Worm (Caenorhabditis elegans) whole organism, L1 larva: ENCODE data around the gene K02E11.5.
"Not testable (repeated sequence)": the region's sequence is repeated elsewhere in the genome, so short reads cannot be mapped to it uniquely, and the experiment has no call there.

Source experiments
- F16B12.6 ChIP-seq: fragments of 150-350 bp; optimal IDR thresholded peaks from 2 replicates; lab custom pipeline; 2014; ENCODE audit warnings: missing biosample characterization, missing genetic modification characterization
- aha-1 ChIP-seq: fragments of 150-350 bp; optimal IDR thresholded peaks from 2 replicates; lab custom pipeline; 2014; ENCODE audit warnings: missing biosample characterization, missing genetic modification characterization
- alr-1 ChIP-seq: fragments of 200-800 bp; sonication (Bioruptor generic); optimal IDR thresholded peaks from 2 replicates; lab custom pipeline; 2018; ENCODE audit warnings: borderline replicate concordance, mild to moderate bottlenecking, missing genetic modification characterization, missing compliant biosample characterization
- blmp-1 ChIP-seq: fragments of 150-350 bp; optimal IDR thresholded peaks from 2 replicates; lab custom pipeline; 2014; ENCODE audit warnings: missing biosample characterization, missing genetic modification characterization
- ceh-8 ChIP-seq: fragments of 200-800 bp; sonication (Bioruptor generic); optimal IDR thresholded peaks from 2 replicates; lab custom pipeline; 2018; ENCODE audit warnings: mild to moderate bottlenecking, missing genetic modification characterization, moderate library complexity, missing compliant biosample characterization
- ceh-90 ChIP-seq: sonication (generic microtip); optimal IDR thresholded peaks from 2 replicates; lab custom pipeline; 2016; ENCODE audit warnings: missing genetic modification characterization, missing compliant biosample characterization
- efl-1 ChIP-seq, 4 experiments: fragments of 150-350 bp; optimal IDR thresholded peaks in 3 of 4; peaks in 1 of 4; 1 replicate in 1 of 4; 2 replicates in 3 of 4; lab custom pipeline; 2014; ENCODE audit warnings: missing biosample characterization in 2 of 4, missing genetic modification characterization in 2 of 4, missing genetic modification reagents in 2 of 4
- egl-13 ChIP-seq: sonication (generic microtip); optimal IDR thresholded peaks from 2 replicates; lab custom pipeline; 2016; ENCODE audit warnings: missing genotype, missing genetic modification reagents, missing genetic modification characterization, missing compliant biosample characterization
- egl-27 ChIP-seq, 2 experiments: fragments of 150-350 bp in 1 of 2; sonication (generic microtip); optimal IDR thresholded peaks; 3 replicates each; lab custom pipeline; 2017 to 2018; ENCODE audit warnings: missing biosample characterization in 2 of 2, missing genetic modification characterization in 2 of 2, missing genetic modification reagents in 2 of 2
- elt-2 ChIP-seq: sonication (generic microtip); optimal IDR thresholded peaks from 2 replicates; lab custom pipeline; 2016; ENCODE audit warnings: missing genetic modification characterization, mild to moderate bottlenecking, inconsistent platforms, missing compliant biosample characterization, missing genetic modification reagents
- elt-3 ChIP-seq, 6 experiments: fragments of 150-350 bp in 1 of 6; sonication (generic microtip); optimal IDR thresholded peaks; 2 replicates each; lab custom pipeline; 2017 to 2018; ENCODE audit warnings: missing biosample characterization in 6 of 6, missing genetic modification characterization in 6 of 6, inconsistent platforms in 1 of 6
- grh-1 ChIP-seq: fragments of 200-800 bp; sonication (Bioruptor generic); IDR thresholded peaks from 2 replicates; pipeline ENCODE4 v1.3.6; 2022; ENCODE audit warnings: missing genetic modification reagents, missing genetic modification characterization, missing compliant biosample characterization
- hlh-4 ChIP-seq: sonication (generic microtip); optimal IDR thresholded peaks from 2 replicates; lab custom pipeline; 2016; ENCODE audit warnings: mild to moderate bottlenecking, missing genetic modification characterization, missing compliant biosample characterization
- irx-1 ChIP-seq: sonication (generic microtip); optimal IDR thresholded peaks from 2 replicates; lab custom pipeline; 2016; ENCODE audit warnings: missing genetic modification characterization, missing compliant biosample characterization
- isw-1 ChIP-seq: fragments of 200-800 bp; sonication (Bioruptor generic); IDR thresholded peaks from 2 replicates; pipeline ENCODE4 v1.3.6; 2022; ENCODE audit warnings: missing genetic modification characterization, missing compliant biosample characterization
- jun-1 ChIP-seq: fragments of 150-350 bp; optimal IDR thresholded peaks from 2 replicates; lab custom pipeline; 2014; ENCODE audit warnings: missing biosample characterization, missing genetic modification reagents, missing genetic modification characterization
- lin-13 ChIP-seq: fragments of 150-350 bp; optimal IDR thresholded peaks from 2 replicates; lab custom pipeline; 2014; ENCODE audit warnings: missing biosample characterization, missing genetic modification reagents, missing genetic modification characterization
- lin-14 ChIP-seq: fragments of 200-800 bp; sonication (Bioruptor generic); optimal IDR thresholded peaks from 2 replicates; lab custom pipeline; 2018; ENCODE audit warnings: mild to moderate bottlenecking, missing genetic modification characterization, moderate library complexity, missing compliant biosample characterization
- lin-35 ChIP-seq, 2 experiments: fragments of 150-350 bp; optimal IDR thresholded peaks; 2 replicates each; lab custom pipeline; 2014; ENCODE audit warnings: missing biosample characterization in 2 of 2, missing genetic modification characterization in 2 of 2, missing genetic modification reagents in 2 of 2
- lsy-2 ChIP-seq, 2 experiments: fragments of 150-350 bp; optimal IDR thresholded peaks; 2 replicates each; lab custom pipeline; 2014; ENCODE audit warnings: missing biosample characterization in 2 of 2, missing genetic modification characterization in 2 of 2
- mdl-1 ChIP-seq, 2 experiments: fragments of 150-350 bp; optimal IDR thresholded peaks; 2 replicates each; lab custom pipeline; 2014 to 2017; ENCODE audit warnings: missing biosample characterization in 2 of 2, missing genetic modification characterization in 2 of 2, inconsistent platforms in 1 of 2
- nhr-11 ChIP-seq: fragments of 150-350 bp; optimal IDR thresholded peaks from 2 replicates; lab custom pipeline; 2014; ENCODE audit warnings: missing biosample characterization, missing genetic modification characterization
- nhr-12 ChIP-seq: sonication (generic microtip); optimal IDR thresholded peaks from 2 replicates; lab custom pipeline; 2017; ENCODE audit warnings: missing biosample characterization, missing genetic modification characterization
- nhr-19 ChIP-seq: fragments of 200-800 bp; sonication (Bioruptor generic); conservative IDR thresholded peaks from 2 replicates; pipeline ENCODE4 v1.3.6; 2022; ENCODE audit warnings: missing genetic modification characterization, missing compliant biosample characterization
- nhr-20 ChIP-seq: sonication (generic microtip); optimal IDR thresholded peaks from 2 replicates; lab custom pipeline; 2016; ENCODE audit warnings: mild to moderate bottlenecking, missing genetic modification characterization, missing compliant biosample characterization
- nhr-47 ChIP-seq: sonication (generic microtip); optimal IDR thresholded peaks from 2 replicates; lab custom pipeline; 2016; ENCODE audit warnings: mild to moderate bottlenecking, missing genetic modification characterization, moderate library complexity, missing compliant biosample characterization
- nhr-71 ChIP-seq: sonication (generic microtip); optimal IDR thresholded peaks from 2 replicates; lab custom pipeline; 2016; ENCODE audit warnings: mild to moderate bottlenecking, missing genetic modification characterization, moderate library complexity, missing compliant biosample characterization
- nhr-76 ChIP-seq: sonication (generic microtip); optimal IDR thresholded peaks from 2 replicates; lab custom pipeline; 2017; ENCODE audit warnings: missing biosample characterization, missing genetic modification characterization
- nhr-84 ChIP-seq: sonication (generic microtip); optimal IDR thresholded peaks from 2 replicates; lab custom pipeline; 2017; ENCODE audit warnings: missing biosample characterization, missing genetic modification characterization
- nhr-85 ChIP-seq: sonication (generic microtip); peaks from one replicate; lab custom pipeline; 2016; ENCODE audit warnings: missing genetic modification characterization, inconsistent platforms, missing compliant biosample characterization
- nhr-90 ChIP-seq: sonication (generic microtip); optimal IDR thresholded peaks from 2 replicates; lab custom pipeline; 2016; ENCODE audit warnings: mild to moderate bottlenecking, missing genetic modification characterization, missing compliant biosample characterization; ENCODE audit not compliant: poor library complexity
- pax-3 ChIP-seq: fragments of 200-800 bp; sonication (Bioruptor generic); optimal IDR thresholded peaks from 2 replicates; lab custom pipeline; 2018; ENCODE audit warnings: mild to moderate bottlenecking, missing genetic modification characterization, moderate library complexity, missing compliant biosample characterization
- rnt-1 ChIP-seq: sonication (generic microtip); optimal IDR thresholded peaks from 2 replicates; lab custom pipeline; 2016; ENCODE audit warnings: mild to moderate bottlenecking, missing genetic modification characterization, moderate library complexity, missing compliant biosample characterization
- snpc-4 ChIP-seq: fragments of 150-350 bp; optimal IDR thresholded peaks from 2 replicates; lab custom pipeline; 2014; ENCODE audit warnings: missing biosample characterization, missing genetic modification characterization
- snu-23 ChIP-seq: sonication (generic microtip); optimal IDR thresholded peaks from 2 replicates; lab custom pipeline; 2016; ENCODE audit warnings: missing genetic modification characterization, missing compliant biosample characterization
- sptf-1 ChIP-seq: fragments of 150-350 bp; optimal IDR thresholded peaks from 2 replicates; lab custom pipeline; 2014; ENCODE audit warnings: missing biosample characterization, missing genetic modification characterization
- sup-37 ChIP-seq: fragments of 200-800 bp; sonication (Bioruptor generic); optimal IDR thresholded peaks from 2 replicates; lab custom pipeline; 2018; ENCODE audit warnings: mild to moderate bottlenecking, missing genetic modification characterization, missing compliant biosample characterization
- swsn-7 ChIP-seq: sonication (generic microtip); optimal IDR thresholded peaks from 2 replicates; lab custom pipeline; 2016; ENCODE audit warnings: missing genetic modification characterization, missing compliant biosample characterization
- tbx-2 ChIP-seq: sonication (generic microtip); optimal IDR thresholded peaks from 2 replicates; lab custom pipeline; 2016; ENCODE audit warnings: missing genetic modification characterization, missing compliant biosample characterization
- unc-30 ChIP-seq: sonication (generic microtip); optimal IDR thresholded peaks from 2 replicates; lab custom pipeline; 2017; ENCODE audit warnings: missing biosample characterization, missing genetic modification characterization
- zag-1 ChIP-seq: fragments of 150-350 bp; optimal IDR thresholded peaks from 2 replicates; lab custom pipeline; 2014; ENCODE audit warnings: missing biosample characterization, missing genetic modification characterization
- zip-4 ChIP-seq: fragments of 200-800 bp; sonication (Bioruptor generic); optimal IDR thresholded peaks from 2 replicates; lab custom pipeline; 2018; ENCODE audit warnings: mild to moderate bottlenecking, missing genetic modification characterization, moderate library complexity, missing compliant biosample characterization

K02E11.5 gene

ce11 chrV:14252025-14252424 is at the start of gene K02E11.5:
Gene K02E11.5, plus strand, starts transcription at chrV:14252325.
- TF ChIP-seq nhr-84 (tag; lab: Kevin White, UChicago) (no peak), nhr-11 (no peak), snpc-4 (no peak), lin-35 (GFP tag; optimal IDR thresholded peaks at IDR 0.05; lab: Kevin White, UChicago) (no peak), nhr-12 (tag; lab: Kevin White, UChicago) (no peak), grh-1 (GFP tag; lab: Robert Waterston, UW) (no peak), alr-1 (no peak), irx-1 (tag; lab: Kevin White, UChicago) (no peak), zip-4 (GFP tag; lab: Kevin White, UChicago) (no peak), pax-3 (tag; lab: Kevin White, UChicago) (no peak), rnt-1 (tag; lab: Kevin White, UChicago) (no peak), aha-1 (tag; lab: Kevin White, UChicago) (no peak), tbx-2 (tag; lab: Kevin White, UChicago) (no peak)

DNA sequence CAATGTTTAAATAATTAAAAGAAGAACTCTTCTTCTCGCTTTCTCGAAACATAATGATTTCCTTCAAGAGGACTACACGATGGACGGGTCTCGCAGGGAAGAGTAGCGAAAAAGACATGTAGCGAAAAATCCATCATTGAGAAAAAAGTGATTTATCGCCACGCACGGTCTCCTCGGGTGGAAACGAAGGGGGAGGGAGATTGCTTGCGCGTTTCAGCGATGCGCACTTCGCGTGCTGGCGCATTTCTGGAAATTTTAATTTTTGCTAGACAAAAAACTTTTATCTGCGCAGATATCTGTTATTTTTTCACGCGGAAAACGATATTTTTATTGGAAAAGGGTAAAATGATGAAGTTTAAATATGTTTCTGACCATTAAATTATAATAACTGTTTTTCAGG is 48.3 kb upstream of the K02E11.5 start:
- peak; percentile 59 for TF ChIP-seq grh-1 (GFP tag; lab: Robert Waterston, UW)
- TF ChIP-seq nhr-19 = peak; percentile 68

DNA sequence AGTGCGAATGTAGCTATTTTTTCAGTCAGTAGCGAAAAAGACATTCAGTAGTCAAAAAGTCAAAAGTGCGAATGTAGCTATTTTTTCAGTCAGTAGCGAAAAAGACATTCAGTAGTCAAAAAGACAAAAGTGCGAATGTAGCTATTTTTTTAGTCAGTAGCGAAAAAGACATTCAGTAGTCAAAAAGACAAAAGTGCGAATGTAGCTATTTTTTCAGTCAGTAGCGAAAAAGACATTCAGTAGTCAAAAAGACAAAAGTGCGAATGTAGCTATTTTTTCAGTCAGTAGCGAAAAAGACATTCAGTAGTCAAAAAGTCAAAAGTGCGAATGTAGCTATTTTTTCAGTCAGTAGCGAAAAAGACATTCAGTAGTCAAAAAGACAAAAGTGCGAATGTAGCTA is 46.9 kb upstream of the K02E11.5 start, which contains the start of gene T16A9.3:
T16A9.3 (plus strand) TSS at position 301 of the 400 bp plus-strand sequence.
- TF ChIP-seq efl-1 (optimal IDR thresholded peaks at IDR 0.05; lab: Kevin White, UChicago); efl-1 (GFP tag; optimal IDR thresholded peaks at IDR 0.05 in 1 of 2; lab: Kevin White, UChicago); alr-1; nhr-84 (tag; lab: Kevin White, UChicago): not testable (repeated sequence)
- TF ChIP-seq, all 84 proteins: peak for 0; not testable (repeated sequence) for 84

- TF ChIP-seq sptf-1 (tag; lab: Kevin White, UChicago) = no peak
- no peak for TF ChIP-seq zag-1 (tag; lab: Kevin White, UChicago)
- TF ChIP-seq nhr-19 = no peak
- TF ChIP-seq elt-2 (tag; lab: Kevin White, UChicago) = no peak
- TF ChIP-seq lin-13 (GFP tag; lab: Kevin White, UChicago) = no peak
- no peak for TF ChIP-seq pax-3 (tag; lab: Kevin White, UChicago)
- TF ChIP-seq lsy-2 (tag; optimal IDR thresholded peaks at IDR 0.05; lab: Kevin White, UChicago) = no peak
- no peak for TF ChIP-seq blmp-1 (tag; lab: Kevin White, UChicago)
- TF ChIP-seq hlh-4 (tag; lab: Kevin White, UChicago) = peak; percentile 38
- no peak for TF ChIP-seq ceh-8
- peak; percentile 30 for TF ChIP-seq nhr-47 (tag; lab: Kevin White, UChicago)
- no peak for TF ChIP-seq egl-27 (tag; optimal IDR thresholded peaks at IDR 0.05; lab: Kevin White, UChicago)
- no peak for TF ChIP-seq sup-37 (GFP tag; lab: Kevin White, UChicago)
- TF ChIP-seq nhr-71 (tag; lab: Kevin White, UChicago) = peak; percentile 24
- no peak for TF ChIP-seq jun-1
- TF ChIP-seq ceh-90 (tag; lab: Kevin White, UChicago) = no peak
Measured at ce11 chrV:14210743-14211142, 41.4 kb upstream of the K02E11.5 start, which contains the start of gene str-230. Gene str-230, minus strand, starts transcription at chrV:14210843.

ce11 chrV:14212813-14213212 is 39.3 kb upstream of the K02E11.5 start:
- peak in 1 of 2 experiments; percentile 13 for TF ChIP-seq lsy-2 (tag; optimal IDR thresholded peaks at IDR 0.05; lab: Kevin White, UChicago)
- peak in 1 of 2 experiments; percentile 54 for TF ChIP-seq mdl-1 (tag; optimal IDR thresholded peaks at IDR 0.05; lab: Kevin White, UChicago)
- TF ChIP-seq pax-3 (tag; lab: Kevin White, UChicago) = no peak
- peak; percentile 70 for TF ChIP-seq nhr-85
- no peak for TF ChIP-seq egl-13 (tag; lab: Kevin White, UChicago)
- TF ChIP-seq nhr-90 (tag; lab: Kevin White, UChicago) = peak; percentile 22
- peak; percentile 57 for TF ChIP-seq nhr-20 (tag; lab: Kevin White, UChicago)
- TF ChIP-seq blmp-1 (tag; lab: Kevin White, UChicago) = peak; percentile 90
- TF ChIP-seq nhr-76 (tag; lab: Kevin White, UChicago) = no peak
- peak; percentile 29 for TF ChIP-seq snu-23 (GFP tag; lab: Kevin White, UChicago)
- no peak for TF ChIP-seq swsn-7 (tag; lab: Kevin White, UChicago)
- TF ChIP-seq nhr-71 (tag; lab: Kevin White, UChicago) = no peak
- peak; percentile 68 for TF ChIP-seq lin-14 (GFP tag; lab: Kevin White, UChicago)
- TF ChIP-seq F16B12.6 (tag; lab: Kevin White, UChicago) = no peak
- TF ChIP-seq efl-1 (optimal IDR thresholded peaks at IDR 0.05; lab: Kevin White, UChicago) = no peak
- TF ChIP-seq efl-1 (GFP tag; optimal IDR thresholded peaks at IDR 0.05 in 1 of 2; lab: Kevin White, UChicago) = peak in 1 of 2 experiments; percentile 84
- TF ChIP-seq elt-2 (tag; lab: Kevin White, UChicago) = peak; percentile 78
- TF ChIP-seq lin-35 (GFP tag; optimal IDR thresholded peaks at IDR 0.05; lab: Kevin White, UChicago) = peak in 1 of 2 experiments; percentile 52
- TF ChIP-seq unc-30 = no peak
- TF ChIP-seq isw-1 (GFP tag; lab: Robert Waterston, UW) = no peak
- TF ChIP-seq elt-3 (tag; optimal IDR thresholded peaks at IDR 0.05; lab: Kevin White, UChicago) = peak in 2 of 6 experiments; percentile 29 to 94
- 0 out of 2 replicates have a peak, but pooled peaks have one; percentile 20 for TF ChIP-seq nhr-19
- TF ChIP-seq, all 84 proteins: peak for 13
